Fruit fly (Drosophila melanogaster) whole organism, adult: ENCODE data around the gene CG46467.

ENCODE experiments used
- CG11617 ChIP-seq: fragments of 200-800 bp; sonication (Bioruptor generic); optimal IDR thresholded peaks from 2 replicates; lab custom pipeline; 2017; ENCODE audit warnings: mild to moderate bottlenecking, missing biosample characterization, missing genetic modification reagents, missing genetic modification characterization
- CG12768 ChIP-seq: fragments of 200-800 bp; sonication (Bioruptor generic); optimal IDR thresholded peaks from 2 replicates; lab custom pipeline; 2017; ENCODE audit warnings: missing biosample characterization, missing genetic modification characterization, mild to moderate bottlenecking, moderate library complexity, missing genetic modification reagents
- CG14711 ChIP-seq: fragments of 200-800 bp; sonication (Bioruptor generic); optimal IDR thresholded peaks from 2 replicates; lab custom pipeline; 2018; ENCODE audit warnings: missing biosample characterization, mild to moderate bottlenecking, missing genetic modification characterization, moderate library complexity
- CG1620 ChIP-seq: fragments of 200-800 bp; sonication (Bioruptor generic); optimal IDR thresholded peaks from 2 replicates; lab custom pipeline; 2016; ENCODE audit warnings: missing biosample characterization, missing genetic modification characterization
- CG33017 ChIP-seq: fragments of 200-800 bp; sonication (Bioruptor generic); optimal IDR thresholded peaks from 2 replicates; lab custom pipeline; 2018; ENCODE audit warnings: missing biosample characterization, mild to moderate bottlenecking, missing genetic modification characterization, moderate library complexity
- CG5204 ChIP-seq: fragments of 200-800 bp; sonication (Bioruptor generic); optimal IDR thresholded peaks from 2 replicates; lab custom pipeline; 2016; ENCODE audit warnings: missing biosample characterization, missing genetic modification characterization
- CG7045 ChIP-seq: fragments of 200-800 bp; sonication (Bioruptor generic); optimal IDR thresholded peaks from 2 replicates; lab custom pipeline; 2017; ENCODE audit warnings: missing biosample characterization, mild to moderate bottlenecking, missing genetic modification characterization
- CG7101 ChIP-seq: fragments of 200-800 bp; sonication (Bioruptor generic); optimal IDR thresholded peaks from 2 replicates; lab custom pipeline; 2018; ENCODE audit warnings: missing biosample characterization, mild to moderate bottlenecking, missing genetic modification characterization, moderate library complexity
- Clk ChIP-seq: fragments of 200-800 bp; sonication (Bioruptor generic); optimal IDR thresholded peaks from 2 replicates; lab custom pipeline; 2017; ENCODE audit warnings: missing biosample characterization, missing genetic modification characterization
- Crg-1 ChIP-seq: fragments of 200-800 bp; sonication (Bioruptor generic); optimal IDR thresholded peaks from 2 replicates; lab custom pipeline; 2016; ENCODE audit warnings: missing biosample characterization, missing genetic modification characterization
- Hr96 ChIP-seq: fragments of 200-800 bp; sonication (Bioruptor generic); optimal IDR thresholded peaks from 2 replicates; lab custom pipeline; 2016; ENCODE audit warnings: missing biosample characterization, missing genetic modification characterization
- Mnt ChIP-seq: fragments of 200-800 bp; sonication (Bioruptor generic); optimal IDR thresholded peaks from 2 replicates; lab custom pipeline; 2016; ENCODE audit warnings: missing biosample characterization, mild to moderate bottlenecking, missing genetic modification characterization
- bab1 ChIP-seq: fragments of 200-800 bp; sonication (Bioruptor generic); optimal IDR thresholded peaks from 3 replicates; lab custom pipeline; 2019; ENCODE audit warnings: missing biosample characterization, mild to moderate bottlenecking, missing genetic modification characterization, moderate library complexity
- cic ChIP-seq: fragments of 200-800 bp; sonication (Bioruptor generic); optimal IDR thresholded peaks from 2 replicates; lab custom pipeline; 2017; ENCODE audit warnings: missing biosample characterization, mild to moderate bottlenecking, missing genetic modification characterization, moderate library complexity
- cnc ChIP-seq, 2 experiments: fragments of >200 bp; optimal IDR thresholded peaks; 2 replicates each; lab custom pipeline; 2017
- kay ChIP-seq: fragments of 200-800 bp; sonication (Bioruptor generic); peaks from one replicate; lab custom pipeline; 2016; ENCODE audit warnings: missing biosample characterization, missing genetic modification characterization, borderline replicate concordance
- ovo ChIP-seq: fragments of 200-800 bp; sonication (Bioruptor generic); optimal IDR thresholded peaks from 2 replicates; lab custom pipeline; 2016; ENCODE audit warnings: missing biosample characterization, missing genetic modification characterization
- pad ChIP-seq: fragments of 200-800 bp; sonication (Bioruptor generic); optimal IDR thresholded peaks from 3 replicates; lab custom pipeline; 2017; ENCODE audit warnings: missing biosample characterization, missing genetic modification characterization, mild to moderate bottlenecking, moderate library complexity, missing genetic modification reagents
- tj ChIP-seq: fragments of 200-800 bp; sonication (Bioruptor generic); optimal IDR thresholded peaks from 3 replicates; lab custom pipeline; 2017; ENCODE audit warnings: missing biosample characterization, mild to moderate bottlenecking, missing genetic modification characterization, moderate library complexity
- toe ChIP-seq: fragments of 200-800 bp; sonication (Bioruptor generic); optimal IDR thresholded peaks from 2 replicates; lab custom pipeline; 2016; ENCODE audit warnings: missing biosample characterization, missing genetic modification characterization

The CG46467 gene

dm6 chr3R:10028378-10028777 lies 153.9 kb downstream of the CG46467 start:
- TF ChIP-seq ovo (GFP tag; lab: Kevin White, UChicago) (no peak), Hr96 (GFP tag; lab: Kevin White, UChicago) (no peak)

dm6 chr3R:10031480-10031879 lies 157.0 kb downstream of the CG46467 start:
- TF ChIP-seq kay (GFP tag; lab: Kevin White, UChicago) (peak; percentile 92), CG7101 (tag; lab: Kevin White, UChicago) (no peak)

DNA sequence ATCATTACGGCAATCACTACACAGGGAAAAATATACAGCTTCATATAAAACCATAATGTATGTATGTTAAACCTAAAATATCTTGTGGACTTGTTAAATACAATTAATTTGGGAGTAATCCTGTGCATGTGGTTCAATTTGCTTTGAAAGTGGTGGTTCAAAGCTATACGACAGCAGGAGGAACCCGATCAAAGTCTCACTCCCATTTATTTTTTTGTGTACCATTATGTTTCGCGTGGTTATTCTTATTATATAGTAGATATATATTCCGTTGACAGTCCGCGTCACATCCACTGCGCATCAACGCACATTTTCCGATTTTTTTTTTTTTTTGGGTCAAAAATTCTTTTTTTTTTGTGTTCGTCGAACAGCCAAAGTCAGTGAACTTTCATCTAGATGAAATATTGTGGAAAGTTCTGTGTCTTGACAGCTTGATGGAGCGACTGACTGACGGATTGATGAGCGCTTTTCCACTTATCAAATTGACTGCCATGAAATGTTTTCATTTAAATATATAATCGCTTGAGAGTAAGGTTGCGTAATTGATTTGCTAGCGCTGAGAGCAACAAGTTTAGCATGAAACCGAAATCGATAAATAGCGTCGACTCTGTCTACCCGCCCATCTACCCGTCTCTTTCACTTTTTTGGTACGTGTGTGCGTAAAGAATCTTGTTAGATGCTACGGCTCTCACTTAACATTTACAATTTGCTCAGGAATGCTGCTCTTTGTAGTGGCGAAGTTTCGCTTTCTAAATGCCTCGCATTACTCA lies 158.7 kb downstream of the CG46467 start:
- TF ChIP-seq CG5204 (GFP tag; lab: Kevin White, UChicago) (no peak), CG1620 (GFP tag; lab: Kevin White, UChicago) (no peak), cic (GFP tag; lab: Kevin White, UChicago) (no peak), ovo (GFP tag; lab: Kevin White, UChicago) (no peak), pad (GFP tag; lab: Kevin White, UChicago) (no peak), Crg-1 (GFP tag; lab: Kevin White, UChicago) (no peak), bab1 (GFP tag; lab: Kevin White, UChicago) (no peak), tj (GFP tag; lab: Kevin White, UChicago) (no peak), CG11617 (no peak), CG33017 (no peak), CG7101 (tag; lab: Kevin White, UChicago) (no peak), CG14711 (tag; lab: Kevin White, UChicago) (no peak), cnc (optimal IDR thresholded peaks at IDR 0.05; lab: Kevin White, UChicago) (no peak), Mnt (GFP tag; lab: Kevin White, UChicago) (no peak), Hr96 (GFP tag; lab: Kevin White, UChicago) (no peak), CG7045 (GFP tag; lab: Kevin White, UChicago) (no peak), toe (GFP tag; lab: Kevin White, UChicago) (no peak), Clk (GFP tag; lab: Kevin White, UChicago) (no peak)

DNA sequence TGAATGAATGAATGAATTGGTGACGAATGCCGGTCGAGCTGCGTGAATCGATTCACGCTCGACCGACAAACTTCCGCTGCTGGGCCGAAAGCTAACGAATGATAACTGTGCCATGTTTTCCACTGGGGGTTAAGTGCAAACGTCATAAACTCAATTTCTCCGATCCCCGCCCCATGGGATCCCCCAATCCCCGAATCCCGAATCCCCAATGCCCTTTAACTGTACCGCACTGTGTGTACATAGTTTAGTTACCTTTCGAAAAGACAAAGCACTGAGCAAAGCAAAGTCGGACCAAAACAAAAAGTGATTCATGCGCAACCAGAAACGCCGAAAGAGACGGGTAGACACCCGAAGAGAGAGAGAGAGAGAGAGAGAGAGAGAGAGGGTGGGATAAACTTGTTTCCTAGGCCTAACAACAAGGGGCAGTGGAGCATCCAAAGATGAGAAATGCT lies 160.5 kb downstream of the CG46467 start:
- no peak for TF ChIP-seq CG5204 (GFP tag; lab: Kevin White, UChicago)
- no peak for TF ChIP-seq CG33017
- no peak for TF ChIP-seq CG11617
- TF ChIP-seq Crg-1 (GFP tag; lab: Kevin White, UChicago), result no peak
- no peak for TF ChIP-seq pad (GFP tag; lab: Kevin White, UChicago)
- no peak for TF ChIP-seq tj (GFP tag; lab: Kevin White, UChicago)
- no peak for TF ChIP-seq Hr96 (GFP tag; lab: Kevin White, UChicago)
- no peak for TF ChIP-seq CG14711 (tag; lab: Kevin White, UChicago)
- no peak for TF ChIP-seq Clk (GFP tag; lab: Kevin White, UChicago)
- TF ChIP-seq toe (GFP tag; lab: Kevin White, UChicago), result no peak
- TF ChIP-seq cic (GFP tag; lab: Kevin White, UChicago), result no peak
- no peak for TF ChIP-seq CG1620 (GFP tag; lab: Kevin White, UChicago)
- TF ChIP-seq bab1 (GFP tag; lab: Kevin White, UChicago), result no peak
- no peak for TF ChIP-seq CG7101 (tag; lab: Kevin White, UChicago)
- TF ChIP-seq ovo (GFP tag; lab: Kevin White, UChicago), result no peak
- TF ChIP-seq Mnt (GFP tag; lab: Kevin White, UChicago), result no peak
- no peak for TF ChIP-seq CG7045 (GFP tag; lab: Kevin White, UChicago)
- no peak for TF ChIP-seq cnc (optimal IDR thresholded peaks at IDR 0.05; lab: Kevin White, UChicago)
- no peak for TF ChIP-seq CG12768 (GFP tag; lab: Kevin White, UChicago)

dm6 chr3R:10035765-10036164 lies 161.3 kb downstream of the CG46467 start:
- no peak for TF ChIP-seq CG7045 (GFP tag; lab: Kevin White, UChicago)
- TF ChIP-seq cic (GFP tag; lab: Kevin White, UChicago), result peak; percentile 78
- TF ChIP-seq CG12768 (GFP tag; lab: Kevin White, UChicago), result no peak
- TF ChIP-seq CG33017, result no peak
- TF ChIP-seq Mnt (GFP tag; lab: Kevin White, UChicago), result peak; percentile 54
- no peak for TF ChIP-seq Clk (GFP tag; lab: Kevin White, UChicago)
- no peak for TF ChIP-seq Crg-1 (GFP tag; lab: Kevin White, UChicago)
- TF ChIP-seq toe (GFP tag; lab: Kevin White, UChicago), result no peak
- TF ChIP-seq tj (GFP tag; lab: Kevin White, UChicago), result peak; percentile 18
